Worm (Caenorhabditis elegans): Measurements from ENCODE around the gene str-5.
"Not testable (repeated sequence)": the region's sequence is repeated elsewhere in the genome, so short reads cannot be mapped to it uniquely, and the experiment has no call there.

str-5 gene

DNA sequence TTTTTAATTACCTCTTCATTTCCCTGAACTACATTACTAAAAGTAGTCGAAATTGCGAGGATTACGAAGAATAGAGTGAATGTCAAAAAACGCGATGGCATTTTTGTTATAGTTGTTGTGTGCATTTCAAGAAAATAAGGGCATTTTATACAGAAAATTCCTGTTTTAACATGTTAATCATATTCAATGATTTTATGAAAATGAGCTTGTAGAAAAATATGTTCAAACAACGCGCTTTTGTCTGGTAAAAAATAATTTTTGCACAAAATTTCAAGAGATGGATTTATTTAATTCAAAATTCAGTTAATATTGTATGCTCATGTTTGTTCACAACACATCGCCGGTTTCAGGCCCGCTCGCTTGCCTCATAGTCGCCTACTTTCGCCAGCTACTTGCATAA lies 45.1 kb downstream of the str-5 start, which contains the start of gene T26E4.10:
Gene T26E4.10 (minus strand): TSS at position 101 of the 400 bp plus-strand sequence.
- TF ChIP-seq nhr-28 (tag; optimal IDR thresholded peaks at IDR 0.05) (no peak), zag-1 (tag; optimal IDR thresholded peaks at IDR 0.05) (no peak), ama-1 (optimal IDR thresholded peaks at IDR 0.05) (no peak), skn-1 (tag; optimal IDR thresholded peaks at IDR 0.05) (no peak), lsy-12 (tag; optimal IDR thresholded peaks at IDR 0.05) (no peak), lin-15B (tag; optimal IDR thresholded peaks at IDR 0.05) (no peak), ceh-28 (tag; optimal IDR thresholded peaks at IDR 0.05) (no peak), nhr-11 (tag; optimal IDR thresholded peaks at IDR 0.05) (no peak), nhr-12 (tag; optimal IDR thresholded peaks at IDR 0.05) (no peak), nhr-76 (tag; optimal IDR thresholded peaks at IDR 0.05) (no peak), pha-4 (tag; optimal IDR thresholded peaks at IDR 0.05) (no peak), egl-5 (tag; optimal IDR thresholded peaks at IDR 0.05) (no peak), aly-2 (tag; optimal IDR thresholded peaks at IDR 0.05) (no peak), eor-1 (tag; optimal IDR thresholded peaks at IDR 0.05) (no peak), lin-39 (tag; optimal IDR thresholded peaks at IDR 0.05) (no peak), unc-39 (tag; optimal IDR thresholded peaks at IDR 0.05) (no peak), egl-27 (tag; optimal IDR thresholded peaks at IDR 0.05) (no peak), sea-2 (GFP tag; optimal IDR thresholded peaks at IDR 0.05) (no peak), jun-1 (tag; optimal IDR thresholded peaks at IDR 0.05) (no peak), elt-2 (tag; optimal IDR thresholded peaks at IDR 0.05) (no peak)

DNA sequence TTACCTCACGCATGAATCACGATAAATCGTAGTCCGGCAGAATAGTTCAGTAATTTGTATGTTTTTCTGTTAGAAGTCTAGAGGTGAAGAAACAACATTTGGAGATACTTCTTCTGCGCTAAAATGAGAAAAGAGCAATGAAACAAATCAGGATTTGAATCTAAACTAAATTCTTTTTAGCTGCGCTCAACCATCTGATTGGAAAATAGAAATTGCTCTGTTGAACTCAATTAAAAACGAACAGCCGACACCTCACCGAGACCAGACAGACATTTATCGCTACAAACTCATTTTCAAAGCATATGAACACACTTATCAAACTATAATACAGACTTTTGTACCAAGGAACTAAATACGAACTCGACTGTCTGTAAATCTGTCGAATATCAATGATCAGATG lies 49.6 kb downstream of the str-5 start, which contains the start of gene T26E4.9:
Gene T26E4.9 (minus strand): TSS at position 101 of the 400 bp plus-strand sequence.
- not testable (repeated sequence) for TF ChIP-seq nhr-28 (tag; optimal IDR thresholded peaks at IDR 0.05); nhr-11 (tag; optimal IDR thresholded peaks at IDR 0.05); sea-2 (GFP tag; optimal IDR thresholded peaks at IDR 0.05)

DNA sequence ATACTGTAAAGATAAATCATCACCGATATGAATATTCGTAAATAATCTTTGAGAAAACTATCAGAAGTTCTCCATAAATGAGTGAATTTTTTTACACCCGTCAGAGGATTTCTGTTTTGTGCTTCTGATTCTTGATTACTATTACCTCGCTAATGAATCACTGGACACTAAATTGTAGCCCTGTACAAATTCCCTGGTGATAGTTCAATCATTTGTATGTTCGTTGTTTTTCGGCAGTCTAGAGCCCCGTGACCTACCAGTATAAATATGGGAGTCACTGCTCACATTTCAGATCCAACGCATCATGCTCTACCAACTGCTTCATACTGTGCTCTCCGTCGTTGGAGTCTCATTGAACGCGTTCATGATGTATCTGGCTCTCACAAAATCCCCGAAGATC lies 50.0 kb downstream of the str-5 start, which contains the start of gene srd-27:
Gene srd-27 (plus strand): TSS at position 301 of the 400 bp plus-strand sequence.
- not testable (repeated sequence) for TF ChIP-seq lin-15B, nhr-11, elt-3 (tag; optimal IDR thresholded peaks at IDR 0.05)

ce11 chrV:15803748-15804147 lies 50.7 kb downstream of the str-5 start, which contains the start of gene T26E4.18:
T26E4.18 (minus strand) TSS chrV:15803848.
- not testable (repeated sequence) for TF ChIP-seq sea-2 (GFP tag; optimal IDR thresholded peaks at IDR 0.05); egl-5 (tag; optimal IDR thresholded peaks at IDR 0.05); ztf-4 (tag; optimal IDR thresholded peaks at IDR 0.05)

All from whole organism, L3 larva.